Worm (Caenorhabditis elegans) whole organism, L2 larva: Measurements from ENCODE around the gene K11H12.3.

Experiments
- ZK546.5 ChIP-seq: sonication (generic microtip); optimal IDR thresholded peaks from 2 replicates; lab custom pipeline; 2017; ENCODE audit warnings: missing biosample characterization, missing genetic modification characterization
- ama-1 ChIP-seq: fragments of 150-350 bp; optimal IDR thresholded peaks from 2 replicates; lab custom pipeline; 2018; ENCODE audit warnings: inconsistent platforms
- elt-3 ChIP-seq: sonication (generic microtip); optimal IDR thresholded peaks from 2 replicates; lab custom pipeline; 2017; ENCODE audit warnings: missing biosample characterization, missing genetic modification characterization
- lin-13 ChIP-seq: fragments of 150-350 bp; optimal IDR thresholded peaks from 2 replicates; lab custom pipeline; 2014; ENCODE audit warnings: missing biosample characterization, missing genetic modification reagents, missing genetic modification characterization
- unc-39 ChIP-seq: fragments of 150-350 bp; optimal IDR thresholded peaks from 2 replicates; lab custom pipeline; 2014; ENCODE audit warnings: missing biosample characterization, missing genetic modification characterization
- unc-62 ChIP-seq: fragments of 150-350 bp; optimal IDR thresholded peaks from 2 replicates; lab custom pipeline; 2014; ENCODE audit warnings: missing biosample characterization, missing genetic modification reagents, missing genetic modification characterization
- zag-1 ChIP-seq: fragments of 150-350 bp; optimal IDR thresholded peaks from 2 replicates; lab custom pipeline; 2014; ENCODE audit warnings: missing biosample characterization, missing genetic modification characterization
- ztf-1 ChIP-seq: fragments of 200-800 bp; sonication (Bioruptor generic); conservative IDR thresholded peaks from 2 replicates; pipeline ENCODE4 v1.3.6; 2022; ENCODE audit warnings: missing genetic modification characterization, missing compliant biosample characterization

- no peak for TF ChIP-seq ama-1 (lab: Kevin White, UChicago)
- TF ChIP-seq ztf-1: no peak
- TF ChIP-seq unc-62 (GFP tag; lab: Kevin White, UChicago): no peak
- no peak for TF ChIP-seq elt-3 (tag; lab: Kevin White, UChicago)
- no peak for TF ChIP-seq zag-1
- TF ChIP-seq unc-39: no peak
- no peak for TF ChIP-seq lin-13 (GFP tag; lab: Kevin White, UChicago)
- no peak for TF ChIP-seq ZK546.5 (tag; lab: Kevin White, UChicago)
Observed at ce11 chrIV:643481-643880, 29.8 kb downstream of the K11H12.3 start.
